Worm (Caenorhabditis elegans): ENCODE results near the gene txdc-9.

Gene txdc-9

ce11 chrIII:6444335-6444734 lies 12.4 kb downstream of the txdc-9 start, which contains the start of gene C05D11.13 (continued):
- TF ChIP-seq ztf-26 (tag; optimal IDR thresholded peaks at IDR 0.05) (peak; percentile 37), K12H6.12 (tag; optimal IDR thresholded peaks at IDR 0.05) (peak; percentile 17), sdz-38 (tag; optimal IDR thresholded peaks at IDR 0.05) (no peak), attf-5 (GFP tag; optimal IDR thresholded peaks at IDR 0.05) (peak; percentile 68), K11D2.4 (GFP tag; IDR thresholded peaks at IDR 0.05) (no peak), hlh-12 (tag; optimal IDR thresholded peaks at IDR 0.05) (no peak), hmg-1.2 (GFP tag; IDR thresholded peaks at IDR 0.05) (peak; percentile 63; the same call in 1 of the 2 replicates), ceh-91 (GFP tag; IDR thresholded peaks at IDR 0.05) (no peak), Y56A3A.18 (GFP tag; IDR thresholded peaks at IDR 0.05) (no peak), zim-3 (tag; optimal IDR thresholded peaks at IDR 0.05) (no peak), let-526 (GFP tag; IDR thresholded peaks at IDR 0.05) (no peak), lin-26 (GFP tag; IDR thresholded peaks at IDR 0.05) (0 out of 2 replicates have a peak, but pooled peaks have one; percentile 31), nhr-80 (tag; optimal IDR thresholded peaks at IDR 0.05) (peak; percentile 51), hrde-1 (tag; optimal IDR thresholded peaks at IDR 0.05; ENCODE audit: borderline replicate concordance) (peak; percentile 18)

ce11 chrIII:6446807-6447206 lies 14.8 kb downstream of the txdc-9 start, which contains the start of gene let-721:
let-721 (minus strand) TSS chrIII:6446907.
- TF ChIP-seq ceh-100 (GFP tag; IDR thresholded peaks at IDR 0.05) (no peak), F57A8.1 (GFP tag; optimal IDR thresholded peaks at IDR 0.05) (no peak), ekl-4 (GFP tag; IDR thresholded peaks at IDR 0.05) (no peak), nfya-1 (tag; optimal IDR thresholded peaks at IDR 0.05; ENCODE audit: borderline replicate concordance, insufficient read depth) (no peak), dpl-1 (GFP tag; optimal IDR thresholded peaks at IDR 0.05) (no peak), gei-17 (GFP tag; optimal IDR thresholded peaks at IDR 0.05) (no peak), mxl-1 (tag; optimal IDR thresholded peaks at IDR 0.05) (no peak), sptf-2 (GFP tag; optimal IDR thresholded peaks at IDR 0.05) (no peak), nhr-90 (tag; optimal IDR thresholded peaks at IDR 0.05) (no peak), aptf-3 (GFP tag; IDR thresholded peaks at IDR 0.05) (no peak), nhr-80 (tag; optimal IDR thresholded peaks at IDR 0.05) (no peak), nhr-120 (GFP tag; IDR thresholded peaks at IDR 0.05) (no peak), madf-3 (GFP tag; IDR thresholded peaks at IDR 0.05) (no peak), him-1 (tag; optimal IDR thresholded peaks at IDR 0.05) (no peak), bed-2 (GFP tag; IDR thresholded peaks at IDR 0.05) (no peak), egl-44 (GFP tag; IDR thresholded peaks at IDR 0.05) (no peak), Y56A3A.18 (GFP tag; IDR thresholded peaks at IDR 0.05) (no peak), somi-1 (GFP tag; optimal IDR thresholded peaks at IDR 0.05) (no peak), Y53F4B.3 (GFP tag; IDR thresholded peaks at IDR 0.05) (no peak)

DNA sequence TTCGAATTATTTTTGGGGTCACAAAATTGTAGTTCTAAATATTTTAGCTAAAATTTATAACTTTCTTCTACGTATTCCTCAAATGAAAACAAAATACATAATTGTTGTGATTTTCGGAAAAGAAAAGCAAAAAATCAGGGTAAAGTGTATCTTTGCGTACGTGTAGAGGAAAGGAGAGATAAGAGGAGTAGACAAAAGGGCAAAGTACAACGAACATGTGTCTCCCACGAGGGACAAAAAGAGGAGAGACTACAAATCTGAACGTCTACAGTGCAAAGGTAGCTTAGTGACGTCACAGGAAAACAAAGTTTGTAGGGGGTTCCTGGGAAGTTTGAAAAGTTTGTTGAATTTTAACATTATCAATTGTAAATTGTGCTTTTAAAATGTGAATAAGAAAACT lies 15.5 kb downstream of the txdc-9 start:
- TF ChIP-seq ztf-18 (tag; optimal IDR thresholded peaks at IDR 0.05) = no peak
- no peak for TF ChIP-seq rpc-1 (optimal IDR thresholded peaks at IDR 0.05)
- TF ChIP-seq rpc-1 (tag; optimal IDR thresholded peaks at IDR 0.05) = no peak
- no peak for TF ChIP-seq T26A5.8 (tag; optimal IDR thresholded peaks at IDR 0.05)
- TF ChIP-seq B0336.3 (GFP tag; IDR thresholded peaks at IDR 0.05) = peak; percentile 47; the same call in 1 of the 2 replicates
- TF ChIP-seq aptf-3 (GFP tag; IDR thresholded peaks at IDR 0.05) = no peak
- no peak for TF ChIP-seq unc-62 (GFP tag; optimal IDR thresholded peaks at IDR 0.05)
- no peak for TF ChIP-seq sea-2 (GFP tag; IDR thresholded peaks at IDR 0.05)
- no peak for TF ChIP-seq nfyb-1 (GFP tag; IDR thresholded peaks at IDR 0.05)
- TF ChIP-seq snpc-1.3 (tag; optimal IDR thresholded peaks at IDR 0.05; ENCODE audit: insufficient read depth) = no peak
- TF ChIP-seq snpc-3.4 (tag; optimal IDR thresholded peaks at IDR 0.05) = no peak
- TF ChIP-seq Y53G8AR.9 (GFP tag; conservative IDR thresholded peaks at IDR 0.05) = 0 out of 2 replicates have a peak, but pooled peaks have one; percentile 35
- TF ChIP-seq nhr-80 (tag; optimal IDR thresholded peaks at IDR 0.05) = peak; percentile 40
- no peak for TF ChIP-seq dpl-1 (GFP tag; optimal IDR thresholded peaks at IDR 0.05)
- no peak for TF ChIP-seq ztf-26 (tag; optimal IDR thresholded peaks at IDR 0.05)
- no peak for TF ChIP-seq pha-4 (tag; optimal IDR thresholded peaks at IDR 0.05)
- peak; percentile 42 for TF ChIP-seq mcd-1 (GFP tag; IDR thresholded peaks at IDR 0.05)
- no peak for TF ChIP-seq F55B11.4 (tag; optimal IDR thresholded peaks at IDR 0.05; ENCODE audit: borderline replicate concordance, insufficient read depth)
- no peak for TF ChIP-seq chd-7 (tag; optimal IDR thresholded peaks at IDR 0.05)
- TF ChIP-seq F33H1.4 (GFP tag; IDR thresholded peaks at IDR 0.05) = no peak
- TF ChIP-seq ceh-100 (GFP tag; IDR thresholded peaks at IDR 0.05) = no peak
- no peak for TF ChIP-seq T07F8.4 (tag; optimal IDR thresholded peaks at IDR 0.05)
